Fruit fly (Drosophila melanogaster) whole organism, adult: ENCODE results near the gene CG43339.

ENCODE experiments used
- CG11617 ChIP-seq: fragments of 200-800 bp; sonication (Bioruptor generic); optimal IDR thresholded peaks from 2 replicates; lab custom pipeline; 2017; ENCODE audit warnings: mild to moderate bottlenecking, missing biosample characterization, missing genetic modification reagents, missing genetic modification characterization
- CG12768 ChIP-seq: fragments of 200-800 bp; sonication (Bioruptor generic); optimal IDR thresholded peaks from 2 replicates; lab custom pipeline; 2017; ENCODE audit warnings: missing biosample characterization, missing genetic modification characterization, mild to moderate bottlenecking, moderate library complexity, missing genetic modification reagents
- CG14711 ChIP-seq: fragments of 200-800 bp; sonication (Bioruptor generic); optimal IDR thresholded peaks from 2 replicates; lab custom pipeline; 2018; ENCODE audit warnings: missing biosample characterization, mild to moderate bottlenecking, missing genetic modification characterization, moderate library complexity
- CG1620 ChIP-seq: fragments of 200-800 bp; sonication (Bioruptor generic); optimal IDR thresholded peaks from 2 replicates; lab custom pipeline; 2016; ENCODE audit warnings: missing biosample characterization, missing genetic modification characterization
- CG33017 ChIP-seq: fragments of 200-800 bp; sonication (Bioruptor generic); optimal IDR thresholded peaks from 2 replicates; lab custom pipeline; 2018; ENCODE audit warnings: missing biosample characterization, mild to moderate bottlenecking, missing genetic modification characterization, moderate library complexity
- CG5204 ChIP-seq: fragments of 200-800 bp; sonication (Bioruptor generic); optimal IDR thresholded peaks from 2 replicates; lab custom pipeline; 2016; ENCODE audit warnings: missing biosample characterization, missing genetic modification characterization
- CG7045 ChIP-seq: fragments of 200-800 bp; sonication (Bioruptor generic); optimal IDR thresholded peaks from 2 replicates; lab custom pipeline; 2017; ENCODE audit warnings: missing biosample characterization, mild to moderate bottlenecking, missing genetic modification characterization
- CG7101 ChIP-seq: fragments of 200-800 bp; sonication (Bioruptor generic); optimal IDR thresholded peaks from 2 replicates; lab custom pipeline; 2018; ENCODE audit warnings: missing biosample characterization, mild to moderate bottlenecking, missing genetic modification characterization, moderate library complexity
- Clk ChIP-seq: fragments of 200-800 bp; sonication (Bioruptor generic); optimal IDR thresholded peaks from 2 replicates; lab custom pipeline; 2017; ENCODE audit warnings: missing biosample characterization, missing genetic modification characterization
- Crg-1 ChIP-seq: fragments of 200-800 bp; sonication (Bioruptor generic); optimal IDR thresholded peaks from 2 replicates; lab custom pipeline; 2016; ENCODE audit warnings: missing biosample characterization, missing genetic modification characterization
- Hr96 ChIP-seq: fragments of 200-800 bp; sonication (Bioruptor generic); optimal IDR thresholded peaks from 2 replicates; lab custom pipeline; 2016; ENCODE audit warnings: missing biosample characterization, missing genetic modification characterization
- Mnt ChIP-seq: fragments of 200-800 bp; sonication (Bioruptor generic); optimal IDR thresholded peaks from 2 replicates; lab custom pipeline; 2016; ENCODE audit warnings: missing biosample characterization, mild to moderate bottlenecking, missing genetic modification characterization
- bab1 ChIP-seq: fragments of 200-800 bp; sonication (Bioruptor generic); optimal IDR thresholded peaks from 3 replicates; lab custom pipeline; 2019; ENCODE audit warnings: missing biosample characterization, mild to moderate bottlenecking, missing genetic modification characterization, moderate library complexity
- cic ChIP-seq: fragments of 200-800 bp; sonication (Bioruptor generic); optimal IDR thresholded peaks from 2 replicates; lab custom pipeline; 2017; ENCODE audit warnings: missing biosample characterization, mild to moderate bottlenecking, missing genetic modification characterization, moderate library complexity
- cnc ChIP-seq, 2 experiments: fragments of >200 bp; optimal IDR thresholded peaks; 2 replicates each; lab custom pipeline; 2017
- kay ChIP-seq: fragments of 200-800 bp; sonication (Bioruptor generic); peaks from one replicate; lab custom pipeline; 2016; ENCODE audit warnings: missing biosample characterization, missing genetic modification characterization, borderline replicate concordance
- ovo ChIP-seq: fragments of 200-800 bp; sonication (Bioruptor generic); optimal IDR thresholded peaks from 2 replicates; lab custom pipeline; 2016; ENCODE audit warnings: missing biosample characterization, missing genetic modification characterization
- pad ChIP-seq: fragments of 200-800 bp; sonication (Bioruptor generic); optimal IDR thresholded peaks from 3 replicates; lab custom pipeline; 2017; ENCODE audit warnings: missing biosample characterization, missing genetic modification characterization, mild to moderate bottlenecking, moderate library complexity, missing genetic modification reagents
- tj ChIP-seq: fragments of 200-800 bp; sonication (Bioruptor generic); optimal IDR thresholded peaks from 3 replicates; lab custom pipeline; 2017; ENCODE audit warnings: missing biosample characterization, mild to moderate bottlenecking, missing genetic modification characterization, moderate library complexity
- toe ChIP-seq: fragments of 200-800 bp; sonication (Bioruptor generic); optimal IDR thresholded peaks from 2 replicates; lab custom pipeline; 2016; ENCODE audit warnings: missing biosample characterization, missing genetic modification characterization

Gene CG43339

dm6 chr2L:18681903-18682302, 8.8 kb upstream of the CG43339 start, which contains the start of gene tos:
TSS of gene tos (minus strand) at chr2L:18682075.
- TF ChIP-seq CG11617 (GFP tag; lab: Kevin White, UChicago) (no peak), CG1620 (GFP tag; lab: Kevin White, UChicago) (peak; percentile 7), toe (GFP tag; lab: Kevin White, UChicago) (no peak), CG14711 (tag; lab: Kevin White, UChicago) (no peak), CG12768 (GFP tag; lab: Kevin White, UChicago) (no peak), CG33017 (tag; lab: Kevin White, UChicago) (no peak), CG5204 (GFP tag; lab: Kevin White, UChicago) (no peak), kay (peak; percentile 24), Mnt (GFP tag; lab: Kevin White, UChicago) (no peak), pad (GFP tag; lab: Kevin White, UChicago) (no peak), cic (no peak), Clk (GFP tag; lab: Kevin White, UChicago) (no peak), CG7101 (tag; lab: Kevin White, UChicago) (peak; percentile 33), bab1 (GFP tag; lab: Kevin White, UChicago) (peak; percentile 9), CG7045 (GFP tag; lab: Kevin White, UChicago) (no peak), Crg-1 (peak; percentile 12), Hr96 (GFP tag; lab: Kevin White, UChicago) (no peak)

dm6 chr2L:18677910-18678639, 5.0 kb upstream of the CG43339 start:
- peak; percentile 4 for TF ChIP-seq kay
- no peak for TF ChIP-seq CG33017 (tag; lab: Kevin White, UChicago)
- peak; percentile 17 for TF ChIP-seq CG7101 (tag; lab: Kevin White, UChicago)
- no peak for TF ChIP-seq pad (GFP tag; lab: Kevin White, UChicago)
- TF ChIP-seq CG5204 (GFP tag; lab: Kevin White, UChicago): no peak
- peak; percentile 11 for TF ChIP-seq CG12768 (GFP tag; lab: Kevin White, UChicago)
- TF ChIP-seq Mnt (GFP tag; lab: Kevin White, UChicago): peak; percentile 10
- TF ChIP-seq cic: no peak
- no peak for TF ChIP-seq CG14711 (tag; lab: Kevin White, UChicago)
- TF ChIP-seq CG7045 (GFP tag; lab: Kevin White, UChicago): peak; percentile 54
- no peak for TF ChIP-seq CG11617 (GFP tag; lab: Kevin White, UChicago)
- no peak for TF ChIP-seq ovo (GFP tag; lab: Kevin White, UChicago)
- TF ChIP-seq CG1620 (GFP tag; lab: Kevin White, UChicago): no peak
- TF ChIP-seq Clk (GFP tag; lab: Kevin White, UChicago): no peak
- no peak for TF ChIP-seq toe (GFP tag; lab: Kevin White, UChicago)
- no peak for TF ChIP-seq bab1 (GFP tag; lab: Kevin White, UChicago)
- TF ChIP-seq Hr96 (GFP tag; lab: Kevin White, UChicago): no peak
- no peak for TF ChIP-seq tj (GFP tag; lab: Kevin White, UChicago)
- no peak for TF ChIP-seq cnc (optimal IDR thresholded peaks at IDR 0.05; lab: Kevin White, UChicago)
- no peak for TF ChIP-seq Crg-1

dm6 chr2L:18676948-18677820, 4.1 kb upstream of the CG43339 start, which contains the start of the genes Mst36Fa and CG31751:
TSS of gene Mst36Fa (minus strand) at chr2L:18676998.
TSS of gene CG31751 (plus strand) at chr2L:18677221.
- TF ChIP-seq CG14711 (tag; lab: Kevin White, UChicago) (peak; percentile 42), CG12768 (GFP tag; lab: Kevin White, UChicago) (peak; percentile 85), CG7045 (GFP tag; lab: Kevin White, UChicago) (peak; percentile 58), kay (no peak), Crg-1 (peak; percentile 80), CG7101 (tag; lab: Kevin White, UChicago) (peak; percentile 82), CG5204 (GFP tag; lab: Kevin White, UChicago) (no peak), toe (GFP tag; lab: Kevin White, UChicago) (peak; percentile 64), CG11617 (GFP tag; lab: Kevin White, UChicago) (peak; percentile 80), Mnt (GFP tag; lab: Kevin White, UChicago) (peak; percentile 73), cic (peak; percentile 95), tj (GFP tag; lab: Kevin White, UChicago) (peak; percentile 42), pad (GFP tag; lab: Kevin White, UChicago) (peak; percentile 70), Hr96 (GFP tag; lab: Kevin White, UChicago) (no peak), CG33017 (tag; lab: Kevin White, UChicago) (peak; percentile 72), ovo (GFP tag; lab: Kevin White, UChicago) (peak; percentile 3), cnc (optimal IDR thresholded peaks at IDR 0.05; lab: Kevin White, UChicago) (no peak), CG1620 (GFP tag; lab: Kevin White, UChicago) (peak; percentile 53), Clk (GFP tag; lab: Kevin White, UChicago) (peak; percentile 45), bab1 (GFP tag; lab: Kevin White, UChicago) (peak; percentile 51)

dm6 chr2L:18674994-18675393, 1.9 kb upstream of the CG43339 start, which contains the start of gene Mst36Fb:
TSS of gene Mst36Fb (minus strand) at chr2L:18675094.
- TF ChIP-seq Clk (GFP tag; lab: Kevin White, UChicago) (no peak), cnc (optimal IDR thresholded peaks at IDR 0.05; lab: Kevin White, UChicago) (no peak)

- TF ChIP-seq kay: no peak
- no peak for TF ChIP-seq CG7045 (GFP tag; lab: Kevin White, UChicago)
- TF ChIP-seq cnc (optimal IDR thresholded peaks at IDR 0.05; lab: Kevin White, UChicago): no peak
- TF ChIP-seq tj (GFP tag; lab: Kevin White, UChicago): no peak
- no peak for TF ChIP-seq cic
These were observed 1.9 kb downstream of the CG43339 start, which contains the start of gene CG43338 for dm6 chr2L:18671146-18671545. TSS of gene CG43338 (minus strand) at chr2L:18671246.
